Fruit fly (Drosophila melanogaster): ENCODE measurements around the gene IntS4.

- TF ChIP-seq CG8478 (optimal IDR thresholded peaks at IDR 0.05) (no peak), psq (optimal IDR thresholded peaks at IDR 0.05) (no peak)
These were observed 20.4 kb downstream of the IntS4 start for dm6 chrX:8538182-8538581.
